Worm (Caenorhabditis elegans) whole organism, L1 larva: ENCODE data around the gene srh-219.

Experiments used
- C04F5.9 ChIP-seq: sonication (generic microtip); optimal IDR thresholded peaks from 2 replicates; lab custom pipeline; 2016; ENCODE audit warnings: missing genetic modification characterization, missing compliant biosample characterization
- C16A3.4 ChIP-seq: fragments of 150-350 bp; optimal IDR thresholded peaks from 2 replicates; lab custom pipeline; 2014; ENCODE audit warnings: missing biosample characterization, missing genetic modification characterization
- F16B12.6 ChIP-seq: fragments of 150-350 bp; optimal IDR thresholded peaks from 2 replicates; lab custom pipeline; 2014; ENCODE audit warnings: missing biosample characterization, missing genetic modification characterization
- aha-1 ChIP-seq: fragments of 150-350 bp; optimal IDR thresholded peaks from 2 replicates; lab custom pipeline; 2014; ENCODE audit warnings: missing biosample characterization, missing genetic modification characterization
- alr-1 ChIP-seq: fragments of 200-800 bp; sonication (Bioruptor generic); optimal IDR thresholded peaks from 2 replicates; lab custom pipeline; 2018; ENCODE audit warnings: borderline replicate concordance, mild to moderate bottlenecking, missing genetic modification characterization, missing compliant biosample characterization
- ama-1 ChIP-seq: fragments of 150-350 bp; optimal IDR thresholded peaks from 2 replicates; lab custom pipeline; 2014
- ceh-8 ChIP-seq: fragments of 200-800 bp; sonication (Bioruptor generic); optimal IDR thresholded peaks from 2 replicates; lab custom pipeline; 2018; ENCODE audit warnings: mild to moderate bottlenecking, missing genetic modification characterization, moderate library complexity, missing compliant biosample characterization
- ceh-82 ChIP-seq, 3 experiments: fragments of 150-350 bp in 1 of 3; sonication (generic microtip) in 2 of 3; optimal IDR thresholded peaks; 2 replicates each; lab custom pipeline; 2014 to 2017; ENCODE audit warnings: missing biosample characterization in 3 of 3, missing genetic modification characterization in 3 of 3
- ceh-90 ChIP-seq: sonication (generic microtip); optimal IDR thresholded peaks from 2 replicates; lab custom pipeline; 2016; ENCODE audit warnings: missing genetic modification characterization, missing compliant biosample characterization
- ces-1 ChIP-seq: fragments of 150-350 bp; optimal IDR thresholded peaks from 2 replicates; lab custom pipeline; 2014; ENCODE audit warnings: missing biosample characterization, missing genetic modification reagents, missing genetic modification characterization
- dsc-1 ChIP-seq: sonication (generic microtip); optimal IDR thresholded peaks from 2 replicates; lab custom pipeline; 2016; ENCODE audit warnings: mild to moderate bottlenecking, missing genetic modification characterization, missing compliant biosample characterization
- efl-3 ChIP-seq: fragments of 200-800 bp; sonication (Bioruptor generic); optimal IDR thresholded peaks from 2 replicates; lab custom pipeline; 2018; ENCODE audit warnings: mild to moderate bottlenecking, missing genetic modification characterization, missing compliant biosample characterization
- ets-5 ChIP-seq: fragments of 200-800 bp; sonication (Bioruptor generic); IDR thresholded peaks from 2 replicates; pipeline ENCODE4 v1.3.6; 2022; ENCODE audit warnings: missing genetic modification characterization, missing compliant biosample characterization
- fkh-10 ChIP-seq: sonication (generic microtip); optimal IDR thresholded peaks from 2 replicates; lab custom pipeline; 2017; ENCODE audit warnings: missing biosample characterization, missing genetic modification reagents, missing genetic modification characterization
- fkh-8 ChIP-seq: sonication (generic microtip); optimal IDR thresholded peaks from 2 replicates; lab custom pipeline; 2016; ENCODE audit warnings: mild to moderate bottlenecking, missing genetic modification characterization, missing compliant biosample characterization
- hlh-17 ChIP-seq: fragments of 200-800 bp; sonication (Bioruptor generic); optimal IDR thresholded peaks from 2 replicates; lab custom pipeline; 2018; ENCODE audit warnings: missing genetic modification characterization, mild to moderate bottlenecking, missing compliant biosample characterization, moderate library complexity, borderline replicate concordance
- hpl-2 ChIP-seq: fragments of 150-350 bp; optimal IDR thresholded peaks from 2 replicates; lab custom pipeline; 2014; ENCODE audit warnings: missing biosample characterization, missing genetic modification reagents, missing genetic modification characterization
- isw-1 ChIP-seq: fragments of 200-800 bp; sonication (Bioruptor generic); IDR thresholded peaks from 2 replicates; pipeline ENCODE4 v1.3.6; 2022; ENCODE audit warnings: missing genetic modification characterization, missing compliant biosample characterization
- jun-1 ChIP-seq: fragments of 150-350 bp; optimal IDR thresholded peaks from 2 replicates; lab custom pipeline; 2014; ENCODE audit warnings: missing biosample characterization, missing genetic modification reagents, missing genetic modification characterization
- lin-14 ChIP-seq: fragments of 200-800 bp; sonication (Bioruptor generic); optimal IDR thresholded peaks from 2 replicates; lab custom pipeline; 2018; ENCODE audit warnings: mild to moderate bottlenecking, missing genetic modification characterization, moderate library complexity, missing compliant biosample characterization
- mab-9 ChIP-seq: fragments of 200-800 bp; sonication (Bioruptor generic); IDR thresholded peaks from 2 replicates; pipeline ENCODE4 v1.3.6; 2022; ENCODE audit warnings: missing genetic modification reagents, missing genetic modification characterization, missing compliant biosample characterization
- mdl-1 ChIP-seq, 2 experiments: fragments of 150-350 bp; optimal IDR thresholded peaks; 2 replicates each; lab custom pipeline; 2014 to 2017; ENCODE audit warnings: missing biosample characterization in 2 of 2, missing genetic modification characterization in 2 of 2, inconsistent platforms in 1 of 2
- mef-2 ChIP-seq: fragments of 150-350 bp; optimal IDR thresholded peaks from 2 replicates; lab custom pipeline; 2014; ENCODE audit warnings: missing biosample characterization, missing genetic modification characterization
- mep-1 ChIP-seq: fragments of 150-350 bp; optimal IDR thresholded peaks from 2 replicates; lab custom pipeline; 2014; ENCODE audit warnings: missing biosample characterization, missing genetic modification characterization
- nhr-12 ChIP-seq: sonication (generic microtip); optimal IDR thresholded peaks from 2 replicates; lab custom pipeline; 2017; ENCODE audit warnings: missing biosample characterization, missing genetic modification characterization
- nhr-20 ChIP-seq: sonication (generic microtip); optimal IDR thresholded peaks from 2 replicates; lab custom pipeline; 2016; ENCODE audit warnings: mild to moderate bottlenecking, missing genetic modification characterization, missing compliant biosample characterization
- nhr-28 ChIP-seq: fragments of 150-350 bp; optimal IDR thresholded peaks from 2 replicates; lab custom pipeline; 2014; ENCODE audit warnings: missing biosample characterization, missing genetic modification characterization
- nhr-47 ChIP-seq: sonication (generic microtip); optimal IDR thresholded peaks from 2 replicates; lab custom pipeline; 2016; ENCODE audit warnings: mild to moderate bottlenecking, missing genetic modification characterization, moderate library complexity, missing compliant biosample characterization
- nhr-85 ChIP-seq: sonication (generic microtip); peaks from one replicate; lab custom pipeline; 2016; ENCODE audit warnings: missing genetic modification characterization, inconsistent platforms, missing compliant biosample characterization
- nhr-90 ChIP-seq: sonication (generic microtip); optimal IDR thresholded peaks from 2 replicates; lab custom pipeline; 2016; ENCODE audit warnings: mild to moderate bottlenecking, missing genetic modification characterization, missing compliant biosample characterization; ENCODE audit not compliant: poor library complexity
- pag-3 ChIP-seq: sonication (generic microtip); optimal IDR thresholded peaks from 2 replicates; lab custom pipeline; 2017; ENCODE audit warnings: missing genetic modification characterization, mild to moderate bottlenecking, missing compliant biosample characterization, antibody characterized with exemption, borderline replicate concordance; ENCODE audit not compliant: insufficient read depth
- pax-3 ChIP-seq: fragments of 200-800 bp; sonication (Bioruptor generic); optimal IDR thresholded peaks from 2 replicates; lab custom pipeline; 2018; ENCODE audit warnings: mild to moderate bottlenecking, missing genetic modification characterization, moderate library complexity, missing compliant biosample characterization
- snu-23 ChIP-seq: sonication (generic microtip); optimal IDR thresholded peaks from 2 replicates; lab custom pipeline; 2016; ENCODE audit warnings: missing genetic modification characterization, missing compliant biosample characterization
- sox-4 ChIP-seq: sonication (generic microtip); optimal IDR thresholded peaks from 2 replicates; lab custom pipeline; 2016; ENCODE audit warnings: missing genetic modification characterization, missing compliant biosample characterization
- sptf-1 ChIP-seq: fragments of 150-350 bp; optimal IDR thresholded peaks from 2 replicates; lab custom pipeline; 2014; ENCODE audit warnings: missing biosample characterization, missing genetic modification characterization
- sup-37 ChIP-seq: fragments of 200-800 bp; sonication (Bioruptor generic); optimal IDR thresholded peaks from 2 replicates; lab custom pipeline; 2018; ENCODE audit warnings: mild to moderate bottlenecking, missing genetic modification characterization, missing compliant biosample characterization
- swsn-7 ChIP-seq: sonication (generic microtip); optimal IDR thresholded peaks from 2 replicates; lab custom pipeline; 2016; ENCODE audit warnings: missing genetic modification characterization, missing compliant biosample characterization
- tlp-1 ChIP-seq: fragments of 150-350 bp; optimal IDR thresholded peaks from 2 replicates; lab custom pipeline; 2014; ENCODE audit warnings: missing biosample characterization, missing genetic modification characterization
- unc-130 ChIP-seq: fragments of 150-350 bp; optimal IDR thresholded peaks from 2 replicates; lab custom pipeline; 2017; ENCODE audit warnings: missing biosample characterization, missing genetic modification characterization, inconsistent platforms
- unc-30 ChIP-seq: sonication (generic microtip); optimal IDR thresholded peaks from 2 replicates; lab custom pipeline; 2017; ENCODE audit warnings: missing biosample characterization, missing genetic modification characterization
- unc-62 ChIP-seq: fragments of 150-350 bp; optimal IDR thresholded peaks from 2 replicates; lab custom pipeline; 2014; ENCODE audit warnings: missing biosample characterization, missing genetic modification reagents, missing genetic modification characterization
- unc-86 ChIP-seq: sonication (generic microtip); optimal IDR thresholded peaks from 2 replicates; lab custom pipeline; 2016; ENCODE audit warnings: missing genetic modification characterization, missing compliant biosample characterization
- vab-15 ChIP-seq: sonication (generic microtip); optimal IDR thresholded peaks from 2 replicates; lab custom pipeline; 2017; ENCODE audit warnings: missing genotype, mild to moderate bottlenecking, missing genetic modification characterization, missing compliant biosample characterization
- xbp-1 ChIP-seq: sonication (generic microtip); optimal IDR thresholded peaks from 2 replicates; lab custom pipeline; 2016; ENCODE audit warnings: missing genetic modification characterization, missing compliant biosample characterization
- zag-1 ChIP-seq: fragments of 150-350 bp; optimal IDR thresholded peaks from 2 replicates; lab custom pipeline; 2014; ENCODE audit warnings: missing biosample characterization, missing genetic modification characterization
- zip-4 ChIP-seq: fragments of 200-800 bp; sonication (Bioruptor generic); optimal IDR thresholded peaks from 2 replicates; lab custom pipeline; 2018; ENCODE audit warnings: mild to moderate bottlenecking, missing genetic modification characterization, moderate library complexity, missing compliant biosample characterization
- ztf-11 ChIP-seq, 2 experiments: sonication (generic microtip); optimal IDR thresholded peaks; 2 replicates each; lab custom pipeline; 2016 to 2017; ENCODE audit warnings: missing genetic modification characterization in 2 of 2, missing biosample characterization in 1 of 2, missing compliant biosample characterization in 1 of 2

srh-219 gene

DNA sequence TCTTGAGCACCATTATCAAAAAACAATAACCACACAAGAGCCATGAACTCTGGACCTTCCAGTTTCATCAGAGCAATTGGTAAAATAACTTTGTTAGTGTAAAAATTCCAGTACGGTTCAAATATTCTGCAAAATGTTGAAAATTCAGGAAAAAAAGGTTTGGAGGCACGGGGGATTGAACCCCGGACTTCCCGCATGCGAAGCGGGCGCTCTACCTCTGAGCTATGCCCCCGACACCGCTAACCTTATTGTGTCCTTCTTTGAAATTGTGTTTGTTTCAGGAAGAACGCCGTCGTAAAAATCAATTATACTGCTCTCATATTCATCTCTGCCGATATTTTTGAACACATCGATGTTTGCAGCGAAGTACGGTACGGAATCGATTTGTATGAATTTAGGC lies 15.4 kb upstream of the srh-219 start:
- no peak for TF ChIP-seq sox-4 (tag; lab: Kevin White, UChicago)
- no peak for TF ChIP-seq hlh-17 (GFP tag; lab: Kevin White, UChicago)
- TF ChIP-seq nhr-28 (tag; lab: Kevin White, UChicago): no peak
- TF ChIP-seq C04F5.9 (tag; lab: Kevin White, UChicago): no peak
- TF ChIP-seq unc-130 (tag; lab: Kevin White, UChicago): no peak
- no peak for TF ChIP-seq jun-1 (tag; lab: Kevin White, UChicago)
- no peak for TF ChIP-seq zag-1 (tag; lab: Kevin White, UChicago)
- TF ChIP-seq vab-15 (tag; lab: Kevin White, UChicago): no peak
- TF ChIP-seq swsn-7 (tag; lab: Kevin White, UChicago): no peak
- no peak for TF ChIP-seq ama-1
- no peak for TF ChIP-seq C16A3.4
- TF ChIP-seq unc-86 (tag; lab: Kevin White, UChicago): no peak

- TF ChIP-seq snu-23 (GFP tag; lab: Kevin White, UChicago): no peak
- TF ChIP-seq ces-1 (GFP tag; lab: Kevin White, UChicago): no peak
- TF ChIP-seq mab-9: no peak
- TF ChIP-seq isw-1: no peak
- no peak for TF ChIP-seq ceh-90 (tag; lab: Kevin White, UChicago)
- TF ChIP-seq mep-1 (tag; lab: Kevin White, UChicago): no peak
- TF ChIP-seq nhr-12: no peak
- TF ChIP-seq swsn-7 (tag; lab: Kevin White, UChicago): no peak
- TF ChIP-seq F16B12.6 (tag; lab: Kevin White, UChicago): no peak
- no peak for TF ChIP-seq ceh-82 (tag; optimal IDR thresholded peaks at IDR 0.05; lab: Kevin White, UChicago)
- no peak for TF ChIP-seq hlh-17 (GFP tag; lab: Kevin White, UChicago)
- no peak for TF ChIP-seq ceh-8
- no peak for TF ChIP-seq efl-3
Observed at ce11 chrV:15480505-15481075, 14.7 kb upstream of the srh-219 start.

- no peak for TF ChIP-seq sptf-1
- no peak for TF ChIP-seq pag-3 (tag; lab: Kevin White, UChicago)
- TF ChIP-seq tlp-1 (tag; lab: Kevin White, UChicago): no peak
- TF ChIP-seq nhr-47: no peak
- TF ChIP-seq alr-1 (tag; lab: Kevin White, UChicago): no peak
- TF ChIP-seq mef-2 (tag; lab: Kevin White, UChicago): no peak
Observed at ce11 chrV:15481374-15481773, 13.9 kb upstream of the srh-219 start, which contains the start of gene nhr-150. nhr-150 (minus strand) TSS chrV:15481465.

DNA sequence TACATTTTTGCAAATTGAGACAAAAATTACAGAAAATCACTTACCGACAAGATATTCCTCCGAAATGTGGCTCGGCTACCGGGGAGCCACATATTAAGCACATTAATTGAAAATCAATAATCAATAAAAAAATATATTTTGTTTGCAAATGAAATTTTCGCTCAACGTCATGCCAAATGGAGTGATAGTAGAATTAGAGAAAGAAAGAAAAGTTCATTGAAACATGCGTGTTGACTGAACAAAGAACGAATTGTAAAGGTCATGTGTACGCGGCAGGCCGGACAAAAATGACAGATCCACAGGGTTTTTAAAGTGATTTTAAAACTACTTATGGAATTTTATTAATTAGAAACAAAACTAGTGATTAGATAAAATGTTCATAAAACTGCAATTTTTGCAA lies 11.7 kb upstream of the srh-219 start:
- no peak for TF ChIP-seq pag-3 (tag; lab: Kevin White, UChicago)
- TF ChIP-seq aha-1 (tag; lab: Kevin White, UChicago): no peak
- TF ChIP-seq ztf-11 (tag; optimal IDR thresholded peaks at IDR 0.05; lab: Kevin White, UChicago): no peak
- TF ChIP-seq nhr-85: peak; percentile 36
- TF ChIP-seq isw-1: no peak
- TF ChIP-seq snu-23 (GFP tag; lab: Kevin White, UChicago): peak; percentile 37
- TF ChIP-seq dsc-1 (tag; lab: Kevin White, UChicago): no peak
- no peak for TF ChIP-seq ets-5 (GFP tag; lab: Robert Waterston, UW)
- no peak for TF ChIP-seq C04F5.9 (tag; lab: Kevin White, UChicago)
- no peak for TF ChIP-seq unc-62 (GFP tag; lab: Kevin White, UChicago)
- no peak for TF ChIP-seq xbp-1 (tag; lab: Kevin White, UChicago)
- no peak for TF ChIP-seq mdl-1 (tag; optimal IDR thresholded peaks at IDR 0.05; lab: Kevin White, UChicago)
- TF ChIP-seq fkh-10 (GFP tag; lab: Kevin White, UChicago): no peak
- TF ChIP-seq sup-37: no peak
- TF ChIP-seq ama-1: no peak
- no peak for TF ChIP-seq zip-4 (GFP tag; lab: Kevin White, UChicago)
- TF ChIP-seq hpl-2 (GFP tag; lab: Kevin White, UChicago): no peak
- TF ChIP-seq pax-3: no peak
- TF ChIP-seq nhr-90 (tag; lab: Kevin White, UChicago): peak; percentile 16
- TF ChIP-seq fkh-8 (tag; lab: Kevin White, UChicago): no peak
- TF ChIP-seq unc-30: no peak
- TF ChIP-seq alr-1 (tag; lab: Kevin White, UChicago): no peak
- peak; percentile 39 for TF ChIP-seq nhr-20
- TF ChIP-seq lin-14: peak; percentile 57
- TF ChIP-seq efl-3: no peak
